Worm (Caenorhabditis elegans) whole organism, L2 larva: Measurements from ENCODE around the gene ZC239.6.
"Not testable (repeated sequence)": the region's sequence is repeated elsewhere in the genome, so short reads cannot be mapped to it uniquely, and the experiment has no call there.

ENCODE experiments used
- C34F6.9 ChIP-seq: fragments of 150-350 bp; optimal IDR thresholded peaks from 2 replicates; lab custom pipeline; 2014; ENCODE audit warnings: missing biosample characterization, missing genetic modification characterization
- F13H6.1 ChIP-seq: sonication (generic microtip); optimal IDR thresholded peaks from 2 replicates; lab custom pipeline; 2016; ENCODE audit warnings: missing genetic modification characterization, missing compliant biosample characterization
- ZK546.5 ChIP-seq: sonication (generic microtip); optimal IDR thresholded peaks from 2 replicates; lab custom pipeline; 2017; ENCODE audit warnings: missing biosample characterization, missing genetic modification characterization
- alr-1 ChIP-seq: fragments of 150-350 bp; optimal IDR thresholded peaks from 2 replicates; lab custom pipeline; 2014; ENCODE audit warnings: missing biosample characterization, missing genetic modification characterization
- blmp-1 ChIP-seq: sonication (generic microtip); optimal IDR thresholded peaks from 2 replicates; lab custom pipeline; 2017; ENCODE audit warnings: missing genetic modification characterization, mild to moderate bottlenecking, missing compliant biosample characterization, antibody characterized with exemption, moderate library complexity; ENCODE audit not compliant: insufficient read depth
- ceh-16 ChIP-seq: fragments of 150-350 bp; optimal IDR thresholded peaks from 2 replicates; lab custom pipeline; 2014; ENCODE audit warnings: missing biosample characterization, missing genetic modification characterization
- ceh-82 ChIP-seq: fragments of 150-350 bp; optimal IDR thresholded peaks from 2 replicates; lab custom pipeline; 2014; ENCODE audit warnings: missing biosample characterization, missing genetic modification characterization
- crh-2 ChIP-seq: sonication (generic microtip); optimal IDR thresholded peaks from 2 replicates; lab custom pipeline; 2017; ENCODE audit warnings: missing biosample characterization, missing genetic modification characterization
- dmd-4 ChIP-seq: sonication (generic microtip); optimal IDR thresholded peaks from 2 replicates; lab custom pipeline; 2017; ENCODE audit warnings: missing biosample characterization, missing genetic modification characterization
- egl-27 ChIP-seq: sonication (generic microtip); optimal IDR thresholded peaks from 3 replicates; lab custom pipeline; 2017; ENCODE audit warnings: missing biosample characterization, missing genetic modification reagents, missing genetic modification characterization
- elt-1 ChIP-seq: fragments of 150-350 bp; optimal IDR thresholded peaks from 2 replicates; lab custom pipeline; 2014; ENCODE audit warnings: missing biosample characterization, missing genetic modification characterization
- elt-3 ChIP-seq: sonication (generic microtip); optimal IDR thresholded peaks from 2 replicates; lab custom pipeline; 2017; ENCODE audit warnings: missing biosample characterization, missing genetic modification characterization
- fos-1 ChIP-seq: fragments of 150-350 bp; optimal IDR thresholded peaks from 2 replicates; lab custom pipeline; 2014; ENCODE audit warnings: missing biosample characterization, missing genetic modification characterization
- gmeb-1 ChIP-seq: fragments of 150-350 bp; optimal IDR thresholded peaks from 2 replicates; lab custom pipeline; 2014; ENCODE audit warnings: missing biosample characterization, missing genetic modification characterization
- lin-11 ChIP-seq: fragments of 150-350 bp; sonication (generic microtip); optimal IDR thresholded peaks from 2 replicates; lab custom pipeline; 2014; ENCODE audit warnings: missing biosample characterization, missing genetic modification characterization, inconsistent platforms, mixed read lengths
- lin-39 ChIP-seq: fragments of 150-350 bp; optimal IDR thresholded peaks from 2 replicates; lab custom pipeline; 2014; ENCODE audit warnings: missing biosample characterization, missing genetic modification reagents, missing genetic modification characterization
- lsy-2 ChIP-seq, 2 experiments: fragments of 150-350 bp in 1 of 2; sonication (generic microtip) in 1 of 2; optimal IDR thresholded peaks; 2 replicates each; lab custom pipeline; 2014 to 2017; ENCODE audit warnings: missing biosample characterization in 2 of 2, missing genetic modification characterization in 2 of 2
- mdl-1 ChIP-seq, 2 experiments: fragments of 150-350 bp in 1 of 2; sonication (generic microtip) in 1 of 2; optimal IDR thresholded peaks; 2 replicates each; lab custom pipeline; 2017; ENCODE audit warnings: missing biosample characterization in 2 of 2, missing genetic modification characterization in 2 of 2
- nhr-12 ChIP-seq: fragments of 150-350 bp; optimal IDR thresholded peaks from 2 replicates; lab custom pipeline; 2014; ENCODE audit warnings: missing biosample characterization, missing genetic modification characterization
- nhr-129 ChIP-seq: fragments of 150-350 bp; optimal IDR thresholded peaks from 2 replicates; lab custom pipeline; 2014; ENCODE audit warnings: missing biosample characterization, missing genetic modification characterization
- nhr-237 ChIP-seq: fragments of 150-350 bp; optimal IDR thresholded peaks from 2 replicates; lab custom pipeline; 2014; ENCODE audit warnings: missing biosample characterization, missing genetic modification characterization
- peb-1 ChIP-seq: fragments of 150-350 bp; optimal IDR thresholded peaks from 2 replicates; lab custom pipeline; 2014; ENCODE audit warnings: missing biosample characterization, missing genetic modification characterization
- skn-1 ChIP-seq: sonication (generic microtip); optimal IDR thresholded peaks from 2 replicates; lab custom pipeline; 2017; ENCODE audit warnings: missing biosample characterization, missing genetic modification characterization
- sma-9 ChIP-seq, 2 experiments: fragments of 150-350 bp in 1 of 2; sonication (generic microtip) in 1 of 2; optimal IDR thresholded peaks; 2 replicates each; lab custom pipeline; 2014 to 2016; ENCODE audit warnings: missing genetic modification characterization in 2 of 2, mild to moderate bottlenecking in 1 of 2, missing biosample characterization in 1 of 2, missing compliant biosample characterization in 1 of 2, missing genetic modification reagents in 1 of 2, moderate library complexity in 1 of 2
- unc-55 ChIP-seq: fragments of 150-350 bp; sonication (generic microtip); optimal IDR thresholded peaks from 3 replicates; lab custom pipeline; 2014; ENCODE audit warnings: missing biosample characterization, missing genetic modification reagents, missing genetic modification characterization
- unc-62 ChIP-seq: fragments of 150-350 bp; optimal IDR thresholded peaks from 2 replicates; lab custom pipeline; 2014; ENCODE audit warnings: missing biosample characterization, missing genetic modification reagents, missing genetic modification characterization
- zag-1 ChIP-seq: fragments of 150-350 bp; optimal IDR thresholded peaks from 2 replicates; lab custom pipeline; 2014; ENCODE audit warnings: missing biosample characterization, missing genetic modification characterization
- ztf-1 ChIP-seq: fragments of 200-800 bp; sonication (Bioruptor generic); conservative IDR thresholded peaks from 2 replicates; pipeline ENCODE4 v1.3.6; 2022; ENCODE audit warnings: missing genetic modification characterization, missing compliant biosample characterization
- ztf-11 ChIP-seq: sonication (generic microtip); optimal IDR thresholded peaks from 2 replicates; lab custom pipeline; 2017; ENCODE audit warnings: missing biosample characterization, missing genetic modification characterization
- ztf-4 ChIP-seq: fragments of 150-350 bp; optimal IDR thresholded peaks from 2 replicates; lab custom pipeline; 2014; ENCODE audit warnings: missing biosample characterization, missing genetic modification characterization

ZC239.6 gene

DNA sequence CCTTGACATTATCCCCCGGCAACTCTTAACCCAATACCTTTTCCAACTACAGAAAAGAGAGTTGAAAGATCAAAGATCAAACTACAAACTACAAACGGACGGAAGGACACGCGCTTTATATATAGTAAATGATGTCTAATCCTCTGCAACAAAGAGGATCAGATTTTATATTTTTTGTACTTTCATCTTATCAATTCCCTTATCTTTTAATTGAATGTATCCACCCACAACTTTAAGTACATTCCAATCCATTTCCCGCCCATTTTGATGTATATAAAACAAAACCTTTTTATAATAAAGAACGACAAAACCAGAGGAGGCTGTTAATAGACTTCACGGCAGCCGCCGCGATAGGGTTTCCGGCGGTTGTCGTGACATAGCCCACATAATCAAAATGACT, 31.8 kb upstream of the ZC239.6 start, which contains the start of gene sri-40:
Gene sri-40, plus strand, starts transcription at position 301 of the 400 bp plus-strand sequence.
- not testable (repeated sequence) for TF ChIP-seq ztf-11, blmp-1, elt-3 (tag; lab: Kevin White, UChicago)

DNA sequence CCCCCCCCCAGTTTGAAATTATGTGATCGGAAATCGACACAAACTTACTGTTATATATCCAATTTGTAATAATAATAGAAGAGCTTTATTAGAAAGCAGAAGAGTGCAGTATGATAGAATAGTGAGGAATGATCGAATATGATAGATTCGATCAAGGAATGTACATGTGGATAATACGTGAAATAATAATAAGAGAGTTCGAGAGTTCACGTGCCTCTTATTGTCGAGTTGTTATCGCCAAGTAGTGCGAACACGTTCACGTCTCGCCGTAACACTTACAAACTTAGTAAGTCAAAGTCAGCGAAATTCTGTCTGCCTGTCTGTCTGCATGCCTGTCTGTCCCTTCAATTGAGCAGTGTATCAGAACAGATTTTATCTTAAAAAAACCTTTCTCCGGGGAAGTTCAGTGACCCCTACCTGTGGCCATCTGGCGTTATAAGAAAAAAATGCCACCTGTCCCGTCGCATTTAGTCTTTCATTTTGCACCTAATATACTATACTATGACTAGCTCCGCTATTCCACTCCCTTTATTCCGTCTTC, 26.1 kb upstream of the ZC239.6 start, which contains the start of the genes Y27F2A.6 and Y27F2A.8:
Gene Y27F2A.6, minus strand, starts transcription at position 101 of the 541 bp plus-strand sequence.
Gene Y27F2A.8, plus strand, starts transcription at position 491 of the 541 bp plus-strand sequence.
- TF ChIP-seq dmd-4 (tag; lab: Kevin White, UChicago); alr-1 (tag; lab: Kevin White, UChicago); elt-1: not testable (repeated sequence)

DNA sequence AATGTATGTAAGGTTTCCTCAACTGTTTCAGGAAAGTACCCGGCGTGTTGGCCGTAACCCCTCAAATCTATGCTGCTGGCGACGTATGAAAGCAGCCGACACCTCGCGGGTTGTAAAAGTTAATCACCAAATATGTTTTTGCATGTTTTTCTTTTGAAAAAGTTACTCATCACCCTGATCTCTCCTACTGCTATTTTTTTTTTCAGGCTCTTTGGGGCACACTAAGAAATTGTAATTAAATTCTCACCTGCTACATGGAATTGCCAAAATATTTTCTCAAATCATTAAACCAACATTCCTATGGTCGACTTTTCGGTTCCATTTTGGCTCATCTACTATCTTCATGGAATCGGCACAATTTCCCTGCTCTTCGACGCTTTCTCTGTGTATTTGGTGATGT, 24.6 kb upstream of the ZC239.6 start, which contains the start of gene sri-78:
Gene sri-78, plus strand, starts transcription at position 301 of the 400 bp plus-strand sequence.
- TF ChIP-seq nhr-237 (tag; lab: Kevin White, UChicago); unc-62 (GFP tag; lab: Kevin White, UChicago); crh-2 (tag; lab: Kevin White, UChicago): not testable (repeated sequence)

DNA sequence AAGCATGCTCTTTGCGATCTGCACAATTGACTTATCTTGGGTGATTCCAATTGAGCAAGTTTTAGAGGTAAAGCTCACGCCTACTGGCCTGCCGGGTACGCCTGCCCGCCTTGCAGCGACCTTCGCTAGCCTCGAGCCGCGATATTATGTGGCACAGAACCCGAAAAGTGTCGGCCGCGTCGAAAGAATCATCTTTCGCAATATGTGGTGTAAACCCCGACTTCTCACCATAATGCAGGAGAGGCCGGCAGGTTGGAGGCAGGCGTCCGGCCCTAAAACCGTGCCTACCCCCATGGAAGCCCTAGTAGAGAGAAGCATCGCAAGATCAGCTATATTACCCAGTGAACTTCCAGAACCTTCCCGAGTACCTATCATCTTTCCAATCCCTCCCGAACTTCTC, 23.6 kb upstream of the ZC239.6 start:
- TF ChIP-seq unc-55: no peak
- no peak for TF ChIP-seq ceh-16 (tag; lab: Kevin White, UChicago)
- TF ChIP-seq nhr-12 (tag; lab: Kevin White, UChicago): no peak
- TF ChIP-seq C34F6.9: no peak
- TF ChIP-seq F13H6.1: no peak
- no peak for TF ChIP-seq nhr-237 (tag; lab: Kevin White, UChicago)
- TF ChIP-seq gmeb-1 (tag; lab: Kevin White, UChicago): no peak
- no peak for TF ChIP-seq mdl-1 (tag; optimal IDR thresholded peaks at IDR 0.05; lab: Kevin White, UChicago)
- TF ChIP-seq lsy-2 (tag; optimal IDR thresholded peaks at IDR 0.05; lab: Kevin White, UChicago): no peak
- no peak for TF ChIP-seq ztf-11 (tag; lab: Kevin White, UChicago)
- no peak for TF ChIP-seq lin-11 (tag; lab: Kevin White, UChicago)

DNA sequence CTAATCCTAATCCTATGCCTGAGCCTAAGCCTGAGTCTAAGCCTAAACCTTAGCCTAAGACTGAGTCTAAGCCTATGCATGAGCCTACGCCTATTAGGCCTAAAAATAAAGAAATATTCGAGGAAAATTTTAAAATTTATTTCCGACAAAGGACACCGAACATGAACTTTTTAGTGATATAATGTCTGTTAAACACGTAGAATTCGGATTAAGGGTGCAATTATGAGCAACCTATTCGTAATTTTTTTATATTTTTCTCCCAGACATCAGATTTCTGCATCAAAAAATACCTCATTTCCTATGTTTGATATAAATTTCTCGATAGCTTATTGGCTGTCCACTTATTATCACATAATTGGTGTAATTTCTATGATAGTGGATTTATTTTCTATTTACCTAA, 20.4 kb upstream of the ZC239.6 start, which contains the start of gene Y27F2A.11:
Gene Y27F2A.11, plus strand, starts transcription at position 301 of the 400 bp plus-strand sequence.
- TF ChIP-seq ztf-1 (GFP tag; lab: Robert Waterston, UW); ztf-11 (tag; lab: Kevin White, UChicago); egl-27 (tag; lab: Kevin White, UChicago): not testable (repeated sequence)
- TF ChIP-seq, all 48 proteins: peak for 0; not testable (repeated sequence) for 48

DNA sequence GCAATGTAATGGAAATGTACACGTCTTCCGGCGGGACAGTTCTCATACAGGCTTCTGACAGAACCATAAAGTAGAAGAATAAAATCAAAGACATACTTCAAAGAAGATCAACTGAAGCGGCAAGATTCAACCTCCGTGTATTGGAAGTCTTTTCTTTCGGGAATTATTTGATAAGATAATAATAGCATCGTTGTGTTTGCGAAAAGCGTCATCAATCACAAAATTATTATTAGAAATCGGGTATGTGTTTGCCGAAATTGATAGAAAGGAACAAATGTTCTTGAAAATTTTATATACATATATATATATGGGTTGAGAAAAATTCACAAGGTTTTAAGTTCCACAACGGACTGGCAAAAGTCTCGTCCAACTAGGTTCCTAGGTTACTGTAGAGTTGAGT, 17.9 kb upstream of the ZC239.6 start, which contains the start of gene Y27F2A.9:
Gene Y27F2A.9, minus strand, starts transcription at position 101 of the 400 bp plus-strand sequence.
- not testable (repeated sequence) for TF ChIP-seq fos-1 (tag; lab: Kevin White, UChicago); nhr-129 (tag; lab: Kevin White, UChicago); C34F6.9
- TF ChIP-seq, all 48 proteins: peak for 0; not testable (repeated sequence) for 48

DNA sequence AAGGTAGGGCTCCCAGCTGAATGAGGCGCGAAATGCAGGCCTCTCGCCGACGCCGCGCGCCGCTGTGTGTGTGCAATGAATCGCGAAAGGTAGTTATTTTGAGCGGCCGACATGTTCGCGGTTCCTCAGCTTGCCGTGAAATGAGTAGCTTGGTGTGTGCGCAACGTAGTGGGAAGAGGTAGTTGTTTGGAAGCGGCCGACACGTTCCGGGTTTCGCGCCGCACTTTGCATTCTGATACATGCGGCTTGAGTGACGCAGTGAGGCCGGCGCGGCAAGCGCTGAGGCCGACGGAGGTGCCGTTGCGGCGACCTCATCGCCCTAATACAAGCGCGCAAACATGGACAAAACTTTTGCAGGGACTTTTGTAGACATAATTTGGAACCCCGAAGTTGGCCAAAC, 13.7 kb upstream of the ZC239.6 start:
- TF ChIP-seq ceh-82 (tag; lab: Kevin White, UChicago): no peak
- no peak for TF ChIP-seq dmd-4 (tag; lab: Kevin White, UChicago)
- no peak for TF ChIP-seq ZK546.5 (tag; lab: Kevin White, UChicago)
- TF ChIP-seq ztf-11 (tag; lab: Kevin White, UChicago): no peak

DNA sequence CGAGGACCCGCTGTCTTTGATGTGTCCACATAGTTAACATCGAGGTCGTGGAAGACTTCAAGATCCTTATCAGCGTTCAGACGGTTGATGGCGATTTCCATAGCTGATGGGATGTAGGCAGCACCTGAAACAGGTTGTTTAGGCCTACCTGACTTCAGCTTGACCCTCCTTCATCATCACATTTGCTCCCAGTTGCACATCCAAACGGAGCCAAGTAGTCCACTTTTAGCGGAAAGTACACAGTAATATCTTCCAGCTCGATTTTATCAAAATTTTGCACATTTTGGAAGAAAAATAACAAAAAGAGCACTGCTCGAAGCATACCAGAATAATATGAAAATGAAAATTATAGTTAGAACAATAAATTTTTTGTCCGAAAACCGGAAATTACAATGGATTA, 12.5 kb upstream of the ZC239.6 start, which contains the start of gene gcy-15:
Gene gcy-15, minus strand, starts transcription at position 101 of the 400 bp plus-strand sequence.
- TF ChIP-seq zag-1 (tag; lab: Kevin White, UChicago) (no peak), ceh-82 (tag; lab: Kevin White, UChicago) (no peak), lin-39 (tag; lab: Kevin White, UChicago) (no peak), nhr-237 (tag; lab: Kevin White, UChicago) (no peak), ztf-11 (tag; lab: Kevin White, UChicago) (no peak), elt-3 (tag; lab: Kevin White, UChicago) (no peak), sma-9 (GFP tag; optimal IDR thresholded peaks at IDR 0.05; lab: Kevin White, UChicago) (no peak), sma-9 (tag; optimal IDR thresholded peaks at IDR 0.05; lab: Kevin White, UChicago) (no peak), F13H6.1 (no peak), skn-1 (tag; lab: Kevin White, UChicago) (no peak), ceh-16 (tag; lab: Kevin White, UChicago) (no peak), peb-1 (tag; lab: Kevin White, UChicago) (no peak), C34F6.9 (no peak), ztf-4 (tag; lab: Kevin White, UChicago) (no peak)
